Fruit fly (Drosophila melanogaster): ENCODE results near the gene baz.

DNA sequence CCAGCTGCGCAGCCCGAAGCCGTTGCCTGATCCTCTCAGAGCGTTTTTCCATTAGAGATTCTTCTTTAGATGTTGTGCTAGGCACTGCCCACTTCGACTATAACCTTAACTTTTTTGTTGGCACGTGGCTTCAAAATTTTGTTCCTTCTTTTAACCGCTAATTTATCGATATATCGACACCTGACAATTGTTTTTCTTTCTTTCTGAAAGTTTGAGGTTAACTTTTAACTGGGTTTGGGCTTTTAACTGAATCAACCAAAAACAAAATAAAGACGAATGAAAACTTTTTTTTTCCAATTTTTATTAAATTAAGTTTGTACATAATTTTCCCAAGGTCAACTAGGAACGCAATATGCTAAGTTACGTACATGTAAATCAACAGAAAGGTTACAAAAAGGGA, 87.1 kb downstream of the baz start, which contains the start of gene CG42854:
- no peak for TF ChIP-seq CG1024 (GFP tag; IDR thresholded peaks at IDR 0.05)
- TF ChIP-seq dimm (GFP tag; IDR thresholded peaks at IDR 0.05) = no peak
- no peak for TF ChIP-seq MTF-1 (GFP tag; optimal IDR thresholded peaks at IDR 0.05; ENCODE audit: borderline replicate concordance)
- TF ChIP-seq zfh1 (GFP tag; IDR thresholded peaks at IDR 0.05) = no peak
- no peak for TF ChIP-seq CG43689 (GFP tag; IDR thresholded peaks at IDR 0.05)
- no peak for TF ChIP-seq CG31388 (GFP tag; optimal IDR thresholded peaks at IDR 0.05)
- TF ChIP-seq CG7786 (GFP tag; optimal IDR thresholded peaks at IDR 0.05) = no peak
- TF ChIP-seq usp (GFP tag; optimal IDR thresholded peaks at IDR 0.05) = no peak
- no peak for TF ChIP-seq Mrtf (GFP tag; IDR thresholded peaks at IDR 0.05)
- TF ChIP-seq nmo (GFP tag; optimal IDR thresholded peaks at IDR 0.05) = no peak
- TF ChIP-seq Mad (GFP tag; optimal IDR thresholded peaks at IDR 0.05) = no peak
- TF ChIP-seq CG7987 (GFP tag; optimal IDR thresholded peaks at IDR 0.05) = no peak
- no peak for TF ChIP-seq CG9817 (tag; optimal IDR thresholded peaks at IDR 0.05)
- TF ChIP-seq CG13287 (GFP tag; IDR thresholded peaks at IDR 0.05; ENCODE audit: partially characterized antibody) = no peak

Data from whole organism, embryonic.